Worm (Caenorhabditis elegans): ENCODE data around the gene M01B2.12.

The M01B2.12 gene

DNA sequence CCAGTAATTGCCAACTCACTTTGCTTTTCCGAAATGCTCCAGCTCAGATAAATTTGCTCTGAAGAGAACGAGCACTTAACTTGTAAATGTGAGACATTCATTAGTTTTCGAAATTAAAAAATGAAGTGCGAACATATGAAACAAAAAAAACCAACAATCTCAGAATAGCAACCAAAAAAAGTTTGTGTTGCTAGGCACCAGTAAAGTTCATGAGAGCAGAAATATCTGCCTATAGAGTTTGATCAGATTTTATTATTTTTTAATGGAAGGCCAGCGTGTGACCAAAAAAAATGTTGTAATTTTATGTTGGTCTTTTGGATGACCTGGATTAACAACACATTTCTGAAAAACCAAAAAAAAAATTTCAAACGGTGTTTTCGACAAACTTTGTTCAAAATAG is at the start of gene M01B2.12:
Gene M01B2.12 (minus strand): TSS at position 101 of the 400 bp plus-strand sequence.
- no peak for TF ChIP-seq lin-13 (GFP tag; optimal IDR thresholded peaks at IDR 0.05)
- no peak for TF ChIP-seq jun-1 (tag; optimal IDR thresholded peaks at IDR 0.05)
- no peak for TF ChIP-seq elt-2 (tag; optimal IDR thresholded peaks at IDR 0.05)
- TF ChIP-seq mdl-1 (tag; optimal IDR thresholded peaks at IDR 0.05): no peak
- no peak for TF ChIP-seq fos-1 (tag; optimal IDR thresholded peaks at IDR 0.05)
- TF ChIP-seq unc-98 (GFP tag; IDR thresholded peaks at IDR 0.05): no peak
- TF ChIP-seq hpl-2 (GFP tag; optimal IDR thresholded peaks at IDR 0.05): no peak
- TF ChIP-seq efl-3 (GFP tag; optimal IDR thresholded peaks at IDR 0.05): no peak
- no peak for TF ChIP-seq xbp-1 (tag; optimal IDR thresholded peaks at IDR 0.05)

DNA sequence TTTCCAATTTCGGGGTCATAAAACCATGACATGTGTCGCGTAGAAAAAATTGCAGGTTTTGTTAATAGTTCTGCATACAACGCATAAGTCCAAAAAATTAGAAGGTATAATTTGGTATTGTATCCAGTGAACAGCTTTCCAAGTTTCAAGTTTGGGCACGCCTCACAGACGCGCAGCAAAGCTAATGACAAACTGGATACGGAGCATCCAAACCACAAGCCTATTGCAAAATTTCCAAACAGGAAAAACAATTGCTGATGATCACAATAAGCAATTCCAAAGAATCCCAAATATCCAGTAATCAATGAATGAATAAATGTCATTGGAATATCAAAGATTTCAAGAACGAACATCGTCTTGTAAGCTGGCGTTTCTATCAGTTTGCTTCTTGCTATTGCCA is 49.5 kb upstream of the M01B2.12 start:
- no peak for TF ChIP-seq unc-98 (GFP tag; IDR thresholded peaks at IDR 0.05)

DNA sequence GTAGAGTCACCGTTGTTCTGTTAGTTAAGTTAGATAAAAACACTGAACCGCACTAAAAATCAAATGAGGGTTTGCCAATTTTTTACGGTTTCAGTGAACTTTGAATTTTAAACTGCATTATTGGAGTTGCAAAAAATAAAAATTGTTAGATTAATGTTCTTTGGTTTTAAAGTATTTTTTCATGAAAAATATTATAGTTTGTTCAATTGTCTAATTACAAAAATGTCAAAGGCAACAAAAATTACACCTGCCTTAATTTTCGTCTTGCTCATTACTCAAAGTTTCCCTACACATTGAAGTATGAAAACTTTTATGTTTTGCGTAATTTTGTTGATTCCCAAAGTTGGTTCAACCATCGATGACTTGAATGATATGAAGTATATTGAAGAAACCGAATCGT is 46.7 kb upstream of the M01B2.12 start, which contains the start of gene irld-62:
Gene irld-62 (plus strand): TSS at position 301 of the 400 bp plus-strand sequence.
- TF ChIP-seq irx-1 (tag; optimal IDR thresholded peaks at IDR 0.05) (no peak), ceh-82 (tag; optimal IDR thresholded peaks at IDR 0.05) (no peak), nhr-19 (GFP tag; conservative IDR thresholded peaks at IDR 0.05) (no peak), grh-1 (GFP tag; IDR thresholded peaks at IDR 0.05) (no peak), unc-62 (GFP tag; optimal IDR thresholded peaks at IDR 0.05) (no peak), egl-13 (tag; optimal IDR thresholded peaks at IDR 0.05) (no peak), nhr-90 (tag; optimal IDR thresholded peaks at IDR 0.05; ENCODE audit: poor library complexity) (no peak), ces-1 (GFP tag; optimal IDR thresholded peaks at IDR 0.05) (no peak), nhr-11 (tag; optimal IDR thresholded peaks at IDR 0.05) (no peak), pqm-1 (tag; optimal IDR thresholded peaks at IDR 0.05) (no peak)

DNA sequence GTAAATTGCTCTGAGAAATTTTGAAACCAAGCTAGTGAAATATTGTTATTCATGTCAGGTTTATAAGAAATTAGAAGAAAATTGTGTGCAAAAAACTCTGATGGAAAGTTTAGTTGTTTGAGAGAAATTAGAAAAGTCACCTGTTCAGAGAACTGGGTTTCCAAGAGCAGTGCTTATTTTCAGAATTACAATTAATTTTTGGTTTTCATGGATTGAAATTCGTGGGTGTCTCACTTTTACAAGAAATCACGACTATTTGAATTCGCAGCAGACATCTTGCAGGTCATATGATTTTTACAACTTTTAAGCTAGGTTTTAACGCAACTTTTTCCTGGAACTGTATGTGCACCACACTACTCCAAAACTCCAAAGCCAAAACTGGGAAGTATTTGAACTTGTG is 45.0 kb upstream of the M01B2.12 start, which contains the start of gene srz-10:
Gene srz-10 (minus strand): TSS at position 88 of the 400 bp plus-strand sequence.
- TF ChIP-seq grh-1 (GFP tag; IDR thresholded peaks at IDR 0.05) (no peak), nhr-237 (tag; optimal IDR thresholded peaks at IDR 0.05) (no peak), pag-3 (tag; optimal IDR thresholded peaks at IDR 0.05; ENCODE audit: borderline replicate concordance, insufficient read depth) (no peak), nhr-90 (tag; optimal IDR thresholded peaks at IDR 0.05; ENCODE audit: poor library complexity) (no peak), hlh-4 (tag; optimal IDR thresholded peaks at IDR 0.05) (peak; percentile 98), nhr-47 (tag; optimal IDR thresholded peaks at IDR 0.05) (peak; percentile 42), fkh-8 (tag; optimal IDR thresholded peaks at IDR 0.05) (peak; percentile 64), hpl-2 (GFP tag; optimal IDR thresholded peaks at IDR 0.05) (no peak), dpl-1 (GFP tag; optimal IDR thresholded peaks at IDR 0.05) (no peak), dsc-1 (tag; optimal IDR thresholded peaks at IDR 0.05) (no peak), nhr-11 (tag; optimal IDR thresholded peaks at IDR 0.05) (no peak), rnt-1 (tag; optimal IDR thresholded peaks at IDR 0.05) (no peak), swsn-7 (tag; optimal IDR thresholded peaks at IDR 0.05) (no peak), nhr-71 (tag; optimal IDR thresholded peaks at IDR 0.05) (peak; percentile 47)

DNA sequence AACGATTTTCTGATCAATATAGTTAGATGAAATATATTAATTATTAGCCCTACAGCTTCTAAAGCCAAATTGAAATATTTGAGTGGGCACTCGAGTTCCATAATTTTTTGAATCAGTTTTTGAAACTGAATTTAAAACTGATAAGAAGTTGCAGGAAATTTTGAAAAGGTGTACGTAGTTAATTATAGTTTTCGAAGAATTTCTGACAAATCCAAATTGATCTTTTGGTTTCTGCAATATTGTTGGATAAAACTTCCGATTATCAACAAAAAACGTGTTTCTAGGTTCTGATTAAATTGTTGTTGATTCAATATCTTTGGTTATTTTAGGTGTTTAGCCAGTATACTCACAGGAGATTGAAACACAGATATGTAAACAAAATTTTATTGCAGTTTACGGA is 42.7 kb upstream of the M01B2.12 start, which contains the start of gene T26H8.4:
Gene T26H8.4 (minus strand): TSS at position 101 of the 400 bp plus-strand sequence.
- TF ChIP-seq ceh-82 (tag; optimal IDR thresholded peaks at IDR 0.05): no peak
- no peak for TF ChIP-seq hlh-4 (tag; optimal IDR thresholded peaks at IDR 0.05)
- TF ChIP-seq pax-3 (tag; optimal IDR thresholded peaks at IDR 0.05): peak; percentile 66

DNA sequence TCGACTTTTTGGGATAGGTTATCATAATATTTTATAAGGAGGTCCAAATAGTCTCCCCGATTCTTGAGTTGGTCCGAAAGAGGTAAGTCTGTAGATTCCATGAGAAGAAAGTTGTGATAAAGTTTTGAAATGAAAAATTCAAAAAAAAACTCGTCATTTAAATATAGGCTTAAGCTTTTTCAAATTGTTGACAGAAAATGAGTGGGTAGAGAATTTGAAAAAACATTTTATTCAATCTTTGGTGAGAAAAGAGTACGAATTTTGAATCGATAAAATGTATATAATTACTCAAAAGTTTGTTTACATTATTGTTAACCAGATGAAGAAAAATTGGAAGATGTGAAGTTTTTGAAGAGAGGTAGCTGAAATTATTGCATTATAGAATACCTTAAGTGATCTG is 41.5 kb upstream of the M01B2.12 start, which contains the start of gene T26H8.5:
Gene T26H8.5 (minus strand): TSS at position 101 of the 400 bp plus-strand sequence.
- no peak for TF ChIP-seq mep-1 (tag; optimal IDR thresholded peaks at IDR 0.05)
- peak; percentile 46 for TF ChIP-seq pax-3 (tag; optimal IDR thresholded peaks at IDR 0.05)
